Worm (Caenorhabditis elegans): Measurements from ENCODE around the gene K12D9.1.
"Not testable (repeated sequence)": the region's sequence is repeated elsewhere in the genome, so short reads cannot be mapped to it uniquely, and the experiment has no call there.

ce11 chrV:3064418-3064817 lies 50.1 kb downstream of the K12D9.1 start, which contains the start of gene srt-16:
- TF ChIP-seq dve-1 (tag; optimal IDR thresholded peaks at IDR 0.05); unc-3 (GFP tag; conservative IDR thresholded peaks at IDR 0.05); unc-3 (tag; optimal IDR thresholded peaks at IDR 0.05): not testable (repeated sequence)

Data from whole organism, late embryonic.